Worm (Caenorhabditis elegans) whole organism, L2 larva: ENCODE results near the gene irld-9.

Experiments used
- aly-2 ChIP-seq: fragments of 150-350 bp; optimal IDR thresholded peaks from 2 replicates; lab custom pipeline; 2014; ENCODE audit warnings: missing biosample characterization, missing genetic modification characterization
- fos-1 ChIP-seq: fragments of 150-350 bp; optimal IDR thresholded peaks from 2 replicates; lab custom pipeline; 2014; ENCODE audit warnings: missing biosample characterization, missing genetic modification characterization
- nhr-237 ChIP-seq: fragments of 150-350 bp; optimal IDR thresholded peaks from 2 replicates; lab custom pipeline; 2014; ENCODE audit warnings: missing biosample characterization, missing genetic modification characterization
- unc-62 ChIP-seq: fragments of 150-350 bp; optimal IDR thresholded peaks from 2 replicates; lab custom pipeline; 2014; ENCODE audit warnings: missing biosample characterization, missing genetic modification reagents, missing genetic modification characterization
- zag-1 ChIP-seq: fragments of 150-350 bp; optimal IDR thresholded peaks from 2 replicates; lab custom pipeline; 2014; ENCODE audit warnings: missing biosample characterization, missing genetic modification characterization
- ztf-11 ChIP-seq: sonication (generic microtip); optimal IDR thresholded peaks from 2 replicates; lab custom pipeline; 2017; ENCODE audit warnings: missing biosample characterization, missing genetic modification characterization

ce11 chrII:1757033-1757432, 18.3 kb upstream of the irld-9 start, which contains the start of gene F36H5.10:
- TF ChIP-seq nhr-237 (tag; lab: Kevin White, UChicago) (no peak), unc-62 (GFP tag; lab: Kevin White, UChicago) (no peak), fos-1 (tag; lab: Kevin White, UChicago) (no peak), zag-1 (no peak), aly-2 (no peak), ztf-11 (no peak)
